Fruit fly (Drosophila melanogaster): ENCODE measurements around the gene CG34273.

The CG34273 gene

DNA sequence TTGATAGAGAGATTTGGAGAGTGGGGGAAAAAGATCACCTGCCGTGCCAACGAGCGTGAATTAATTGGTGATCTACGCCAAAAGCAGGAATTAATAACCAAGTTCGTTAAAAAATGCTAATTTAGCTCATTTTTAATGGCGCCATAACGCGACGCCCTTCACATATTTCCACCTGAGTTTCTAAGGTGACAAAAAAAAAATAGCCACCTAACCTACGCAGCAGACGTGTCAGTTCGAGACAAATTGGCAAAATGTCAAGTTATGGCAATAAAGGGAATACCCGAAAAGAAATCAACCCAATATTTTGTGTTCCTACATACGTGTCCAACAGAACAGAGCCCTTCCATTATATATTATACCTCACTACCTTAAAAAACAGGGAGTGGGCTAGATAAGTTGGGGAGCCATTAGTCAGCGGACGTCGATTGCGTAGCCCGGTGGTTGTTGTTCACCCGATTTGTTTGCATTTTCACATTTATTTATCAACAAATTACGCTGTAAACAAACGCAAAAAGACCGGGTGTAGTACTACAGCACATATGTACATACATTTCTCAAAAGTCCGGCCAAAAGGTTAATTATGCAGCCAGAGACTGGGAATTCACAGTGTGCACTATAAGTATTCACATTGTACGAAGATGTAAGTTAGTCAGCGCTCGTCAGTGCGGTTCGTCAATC, 39.6 kb upstream of the CG34273 start (continued):
- TF ChIP-seq so (GFP tag; IDR thresholded peaks at IDR 0.05) (no peak), Dbx (GFP tag; IDR thresholded peaks at IDR 0.05) (0 out of 3 replicates have a peak, but pooled peaks have one; percentile 11), sens (GFP tag) (peak; percentile 51), grn (GFP tag; optimal IDR thresholded peaks at IDR 0.05) (no peak), CG13624 (GFP tag; optimal IDR thresholded peaks at IDR 0.05) (peak; percentile 66), lab (GFP tag; optimal IDR thresholded peaks at IDR 0.05) (peak; percentile 14), z (GFP tag; IDR thresholded peaks at IDR 0.05) (no peak), sd (tag; optimal IDR thresholded peaks at IDR 0.05) (peak; percentile 90), Stat92E (GFP tag; optimal IDR thresholded peaks at IDR 0.05) (no peak), CG4360 (GFP tag; IDR thresholded peaks at IDR 0.05) (peak; percentile 39; the same call in 1 of the 2 replicates), CG15011 (GFP tag; optimal IDR thresholded peaks at IDR 0.05) (no peak), bbx (GFP tag; IDR thresholded peaks at IDR 0.05; ENCODE audit: partially characterized antibody) (no peak), dimm (GFP tag; IDR thresholded peaks at IDR 0.05) (no peak), crol (GFP tag; IDR thresholded peaks at IDR 0.05) (no peak), Med (GFP tag) (peak; percentile 74), tna (GFP tag; IDR thresholded peaks at IDR 0.05; ENCODE audit: partially characterized antibody) (no peak), Asciz (GFP tag; optimal IDR thresholded peaks at IDR 0.05) (no peak), chinmo (GFP tag; IDR thresholded peaks at IDR 0.05; ENCODE audit: partially characterized antibody) (0 out of 4 replicates have a peak, but pooled peaks have one; percentile 60), CG13894 (tag; optimal IDR thresholded peaks at IDR 0.05) (peak; percentile 34), CG12769 (tag; optimal IDR thresholded peaks at IDR 0.05) (peak; percentile 65)

- TF ChIP-seq Vsx1 (GFP tag; optimal IDR thresholded peaks at IDR 0.05) (no peak), zen (tag; optimal IDR thresholded peaks at IDR 0.05) (peak; percentile 71), CG4282 (GFP tag; optimal IDR thresholded peaks at IDR 0.05) (no peak), BtbVII (GFP tag; optimal IDR thresholded peaks at IDR 0.05) (no peak), CG14710 (tag; optimal IDR thresholded peaks at IDR 0.05) (no peak), Sox102F (GFP tag; optimal IDR thresholded peaks at IDR 0.05) (no peak), CG30431 (GFP tag; optimal IDR thresholded peaks at IDR 0.05) (no peak), cg (GFP tag; optimal IDR thresholded peaks at IDR 0.05) (peak; percentile 82), chm (GFP tag; IDR thresholded peaks at IDR 0.05) (peak; percentile 9; the same call in 1 of the 2 replicates), CG32772 (GFP tag; IDR thresholded peaks at IDR 0.05) (no peak), Blimp-1 (GFP tag; optimal IDR thresholded peaks at IDR 0.05) (peak; percentile 92), Ada2b (GFP tag; IDR thresholded peaks at IDR 0.05) (no peak), bbx (GFP tag; IDR thresholded peaks at IDR 0.05; ENCODE audit: partially characterized antibody) (no peak), org-1 (GFP tag; optimal IDR thresholded peaks at IDR 0.05) (no peak), Hmx (GFP tag; optimal IDR thresholded peaks at IDR 0.05) (no peak), psq (GFP tag; optimal IDR thresholded peaks at IDR 0.05) (no peak), Dll (GFP tag; IDR thresholded peaks at IDR 0.05; ENCODE audit: partially characterized antibody) (no peak), CG4707 (GFP tag; optimal IDR thresholded peaks at IDR 0.05) (no peak), CG9437 (GFP tag; optimal IDR thresholded peaks at IDR 0.05) (no peak), CG1024 (GFP tag; IDR thresholded peaks at IDR 0.05) (no peak), Six4 (GFP tag; optimal IDR thresholded peaks at IDR 0.05) (no peak), twi (tag; optimal IDR thresholded peaks at IDR 0.05) (peak; percentile 97), knrl (GFP tag; IDR thresholded peaks at IDR 0.05; ENCODE audit: partially characterized antibody) (no peak), CG15269 (tag; optimal IDR thresholded peaks at IDR 0.05) (no peak), CG15514 (GFP tag; optimal IDR thresholded peaks at IDR 0.05) (no peak), CG43689 (GFP tag; IDR thresholded peaks at IDR 0.05) (no peak), Rfx (GFP tag; IDR thresholded peaks at IDR 0.05) (no peak), usp (GFP tag; optimal IDR thresholded peaks at IDR 0.05) (no peak), CG6791 (GFP tag; IDR thresholded peaks at IDR 0.05; ENCODE audit: partially characterized antibody) (0 out of 3 replicates have a peak, but pooled peaks have one; percentile 36)
Observed at dm6 chr3R:14477877-14478437, 38.9 kb upstream of the CG34273 start.
